Worm (Caenorhabditis elegans): ENCODE results near the gene fut-8.

- TF ChIP-seq lsy-2 (tag; optimal IDR thresholded peaks at IDR 0.05) (no peak), ztf-11 (tag; optimal IDR thresholded peaks at IDR 0.05) (no peak), nhr-237 (tag; optimal IDR thresholded peaks at IDR 0.05) (no peak), snpc-4 (tag; optimal IDR thresholded peaks at IDR 0.05) (no peak), unc-62 (GFP tag; optimal IDR thresholded peaks at IDR 0.05) (no peak), mep-1 (tag; optimal IDR thresholded peaks at IDR 0.05) (no peak), mab-5 (tag; optimal IDR thresholded peaks at IDR 0.05) (no peak)
These were observed 14.6 kb downstream of the fut-8 start, which contains the start of gene acy-2 for ce11 chrV:5975724-5976123.

All from whole organism, mixed stage, embryonic.